Worm (Caenorhabditis elegans): Measurements from ENCODE around the gene W04G3.5.

DNA sequence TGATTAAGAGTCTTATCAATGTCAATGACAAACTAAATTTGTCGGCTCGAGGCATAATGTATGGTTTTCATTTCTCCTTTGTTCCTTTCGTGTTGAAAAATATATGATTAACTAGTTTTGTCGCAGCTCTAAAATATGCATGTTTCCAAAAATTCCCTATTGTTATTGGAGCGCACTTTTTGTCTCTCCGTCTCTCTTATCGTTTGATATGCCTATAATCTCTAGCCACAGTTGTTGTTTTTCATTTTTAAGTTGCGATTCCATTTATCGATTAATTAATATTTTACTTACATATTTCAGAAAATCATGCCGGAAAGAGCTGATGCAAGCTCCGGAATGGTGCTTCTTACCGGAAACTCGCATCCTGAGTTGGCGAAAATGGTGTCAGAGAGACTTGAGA is at the start of gene W04G3.5:
- TF ChIP-seq ceh-18 (tag; optimal IDR thresholded peaks at IDR 0.05) = no peak
- TF ChIP-seq nhr-11 (tag; optimal IDR thresholded peaks at IDR 0.05) = no peak
- TF ChIP-seq hlh-30 (tag; optimal IDR thresholded peaks at IDR 0.05; ENCODE audit: insufficient read depth) = no peak
- no peak for TF ChIP-seq dve-1 (tag; optimal IDR thresholded peaks at IDR 0.05)

Data from whole organism, late embryonic.